Worm (Caenorhabditis elegans): Measurements from ENCODE around the gene C07G3.10.
A peak's percentile ranks its signal among the peaks of the same experiment; 100 is the strongest.

C07G3.10 gene

ce11 chrV:3463514-3463913 lies 38.6 kb upstream of the C07G3.10 start, which contains the start of gene slc-28.1:
Gene slc-28.1, plus strand, starts transcription at chrV:3463814.
- TF ChIP-seq tbx-9 (tag; optimal IDR thresholded peaks at IDR 0.05; ENCODE audit: borderline replicate concordance) (no peak), ets-4 (GFP tag; optimal IDR thresholded peaks at IDR 0.05) (no peak), fkh-3 (tag; optimal IDR thresholded peaks at IDR 0.05) (no peak), nhr-179 (tag; optimal IDR thresholded peaks at IDR 0.05) (no peak), ceh-40 (GFP tag; IDR thresholded peaks at IDR 0.05) (no peak), K12H6.12 (tag; optimal IDR thresholded peaks at IDR 0.05) (no peak), lin-26 (GFP tag; IDR thresholded peaks at IDR 0.05) (no peak), madf-10 (tag; optimal IDR thresholded peaks at IDR 0.05) (no peak), F57A8.1 (GFP tag; optimal IDR thresholded peaks at IDR 0.05) (no peak)

DNA sequence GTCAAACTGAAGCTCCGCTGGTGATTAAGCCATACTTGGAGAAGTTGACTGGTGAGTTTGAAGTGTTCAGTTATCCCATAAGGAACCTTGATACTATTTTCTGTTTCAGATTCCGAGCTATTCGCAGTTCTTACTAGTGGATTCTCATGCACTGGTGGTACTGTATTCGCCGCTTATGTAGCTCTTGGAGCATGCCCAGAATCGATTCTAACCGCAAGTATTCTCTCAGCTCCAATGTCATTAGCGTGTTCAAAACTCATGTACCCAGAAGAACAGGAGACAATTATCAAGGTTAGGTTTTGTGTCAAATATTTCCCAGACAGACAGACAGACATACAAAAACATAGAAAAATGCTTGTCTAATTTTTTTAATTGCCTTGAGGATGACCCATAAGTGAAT lies 37.2 kb upstream of the C07G3.10 start:
- TF ChIP-seq Y95B8A.8 (GFP tag; IDR thresholded peaks at IDR 0.05) (no peak), snpc-1.1 (tag; optimal IDR thresholded peaks at IDR 0.05; ENCODE audit: insufficient read depth) (no peak), F10E7.11 (tag; optimal IDR thresholded peaks at IDR 0.05) (no peak), B0261.1 (tag; optimal IDR thresholded peaks at IDR 0.05) (no peak), F23B12.7 (tag; optimal IDR thresholded peaks at IDR 0.05; ENCODE audit: insufficient read depth) (no peak), pha-4 (tag; optimal IDR thresholded peaks at IDR 0.05) (no peak), nhr-179 (tag; optimal IDR thresholded peaks at IDR 0.05) (no peak), lsl-1 (GFP tag; optimal IDR thresholded peaks at IDR 0.05) (no peak), rpc-1 (optimal IDR thresholded peaks at IDR 0.05) (no peak), rpc-1 (tag; optimal IDR thresholded peaks at IDR 0.05) (no peak), attf-3 (GFP tag; conservative IDR thresholded peaks at IDR 0.05) (no peak), F39B2.1 (GFP tag; IDR thresholded peaks at IDR 0.05) (no peak), chd-7 (tag; optimal IDR thresholded peaks at IDR 0.05) (no peak), let-526 (GFP tag; IDR thresholded peaks at IDR 0.05) (no peak), nfyb-1 (GFP tag; IDR thresholded peaks at IDR 0.05) (no peak), somi-1 (GFP tag; optimal IDR thresholded peaks at IDR 0.05) (no peak)

DNA sequence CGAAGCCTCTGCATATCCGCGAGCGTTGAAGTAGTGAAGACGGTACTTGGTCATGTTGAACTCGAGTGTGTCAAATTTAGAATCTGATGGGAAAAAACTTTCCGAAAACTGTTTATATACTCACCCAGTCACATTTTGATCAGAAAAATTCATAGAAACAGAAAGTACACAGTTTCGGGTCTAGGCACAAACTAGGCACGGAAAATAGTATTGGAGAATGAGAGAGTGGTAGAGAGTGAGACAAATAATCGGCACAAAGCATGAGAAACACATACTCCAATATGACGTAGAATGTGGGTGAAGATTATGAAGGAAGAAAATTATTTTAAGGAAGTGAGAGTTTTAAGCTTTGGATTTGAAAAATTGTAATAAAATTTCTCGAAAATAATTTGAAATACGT lies 33.7 kb upstream of the C07G3.10 start, which contains the start of gene gst-33:
gst-33 (minus strand) TSS at position 127 of the 400 bp plus-strand sequence.
- TF ChIP-seq hmg-1.2 (GFP tag; IDR thresholded peaks at IDR 0.05) (peak; percentile 88), xnd-1 (tag; optimal IDR thresholded peaks at IDR 0.05) (no peak)

- TF ChIP-seq F10E7.11 (tag; optimal IDR thresholded peaks at IDR 0.05) (no peak), somi-1 (GFP tag; optimal IDR thresholded peaks at IDR 0.05) (no peak), cebp-1 (GFP tag; IDR thresholded peaks at IDR 0.05) (no peak), cebp-1 (tag; optimal IDR thresholded peaks at IDR 0.05) (no peak), fkh-3 (tag; optimal IDR thresholded peaks at IDR 0.05) (no peak)
These were observed 31.3 kb upstream of the C07G3.10 start, which contains the start of gene srbc-29 for ce11 chrV:3470782-3471181. Gene srbc-29, minus strand, starts transcription at chrV:3470882.

DNA sequence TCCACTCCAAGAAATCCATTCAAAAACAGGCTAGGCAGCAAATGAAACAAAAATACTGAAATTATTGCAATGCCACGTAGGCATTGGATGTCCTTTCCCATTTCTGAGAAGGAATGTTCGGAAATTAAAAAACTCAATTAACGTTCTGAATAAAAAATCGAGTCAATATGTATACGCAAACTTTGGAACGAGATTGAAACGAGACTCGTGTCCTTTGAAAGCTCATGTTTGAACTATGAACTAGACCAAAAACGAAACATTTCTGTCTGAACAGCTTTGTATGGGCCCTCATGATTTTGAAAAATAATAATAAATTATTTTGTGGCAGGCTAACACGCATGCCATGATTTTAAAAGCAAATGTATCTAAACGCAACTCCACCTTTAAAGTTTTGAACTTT lies 27.1 kb upstream of the C07G3.10 start, which contains the start of gene oac-2:
oac-2 (minus strand) TSS at position 101 of the 400 bp plus-strand sequence.
- TF ChIP-seq ets-4 (GFP tag; optimal IDR thresholded peaks at IDR 0.05), result no peak
- no peak for TF ChIP-seq nhr-120 (GFP tag; IDR thresholded peaks at IDR 0.05)
- TF ChIP-seq attf-3 (GFP tag; conservative IDR thresholded peaks at IDR 0.05), result no peak
- TF ChIP-seq unc-62 (GFP tag; optimal IDR thresholded peaks at IDR 0.05), result no peak
- no peak for TF ChIP-seq rpc-1 (optimal IDR thresholded peaks at IDR 0.05)
- TF ChIP-seq rpc-1 (tag; optimal IDR thresholded peaks at IDR 0.05), result no peak
- no peak for TF ChIP-seq dox-1 (GFP tag; IDR thresholded peaks at IDR 0.05)
- TF ChIP-seq ceh-100 (GFP tag; IDR thresholded peaks at IDR 0.05), result no peak
- TF ChIP-seq tbx-9 (tag; optimal IDR thresholded peaks at IDR 0.05; ENCODE audit: borderline replicate concordance), result no peak
- no peak for TF ChIP-seq xnd-1 (tag; optimal IDR thresholded peaks at IDR 0.05)
- no peak for TF ChIP-seq Y53G8AR.9 (GFP tag; conservative IDR thresholded peaks at IDR 0.05)
- no peak for TF ChIP-seq lir-1 (GFP tag; conservative IDR thresholded peaks at IDR 0.05)
- TF ChIP-seq efl-1 (GFP tag; optimal IDR thresholded peaks at IDR 0.05), result no peak
- no peak for TF ChIP-seq ztf-25 (GFP tag; IDR thresholded peaks at IDR 0.05)
- no peak for TF ChIP-seq zim-3 (tag; optimal IDR thresholded peaks at IDR 0.05)
- TF ChIP-seq madf-3 (GFP tag; IDR thresholded peaks at IDR 0.05), result no peak
- no peak for TF ChIP-seq F52B5.7 (tag; optimal IDR thresholded peaks at IDR 0.05)
- TF ChIP-seq hlh-26 (GFP tag; conservative IDR thresholded peaks at IDR 0.05), result no peak

All from whole organism, young adult.